Worm (Caenorhabditis elegans): ENCODE data around the gene Y71H2AR.2.
"Not testable (repeated sequence)": the region's sequence is repeated elsewhere in the genome, so short reads cannot be mapped to it uniquely, and the experiment has no call there.

The Y71H2AR.2 gene

ce11 chrIII:2869033-2869432 is 28.3 kb upstream of the Y71H2AR.2 start:
- no peak for TF ChIP-seq cog-1 (tag; optimal IDR thresholded peaks at IDR 0.05)
- no peak for TF ChIP-seq ztf-23 (GFP tag; IDR thresholded peaks at IDR 0.05)
- TF ChIP-seq tab-1 (GFP tag; IDR thresholded peaks at IDR 0.05): no peak

- no peak for TF ChIP-seq ztf-23 (GFP tag; IDR thresholded peaks at IDR 0.05)
- TF ChIP-seq ref-1 (GFP tag; conservative IDR thresholded peaks at IDR 0.05): no peak
- TF ChIP-seq ztf-29 (GFP tag; IDR thresholded peaks at IDR 0.05): no peak
- no peak for TF ChIP-seq tab-1 (GFP tag; IDR thresholded peaks at IDR 0.05)
- no peak for TF ChIP-seq klf-2 (GFP tag; conservative IDR thresholded peaks at IDR 0.05)
- no peak for TF ChIP-seq flt-1 (GFP tag; IDR thresholded peaks at IDR 0.05)
- no peak for TF ChIP-seq med-1 (GFP tag; optimal IDR thresholded peaks at IDR 0.05; ENCODE audit: insufficient read depth)
- TF ChIP-seq cog-1 (tag; optimal IDR thresholded peaks at IDR 0.05): no peak
- no peak for TF ChIP-seq T22C8.4 (GFP tag; IDR thresholded peaks at IDR 0.05)
Measured at ce11 chrIII:2868416-2868815, 27.7 kb upstream of the Y71H2AR.2 start.

- no peak for TF ChIP-seq ztf-23 (GFP tag; IDR thresholded peaks at IDR 0.05)
- TF ChIP-seq T22C8.4 (GFP tag; IDR thresholded peaks at IDR 0.05): no peak
- no peak for TF ChIP-seq tab-1 (GFP tag; IDR thresholded peaks at IDR 0.05)
- no peak for TF ChIP-seq med-1 (GFP tag; optimal IDR thresholded peaks at IDR 0.05; ENCODE audit: insufficient read depth)
- no peak for TF ChIP-seq klf-2 (GFP tag; conservative IDR thresholded peaks at IDR 0.05)
Measured at ce11 chrIII:2866597-2866996, 25.9 kb upstream of the Y71H2AR.2 start.

ce11 chrIII:2864669-2865068 is 23.9 kb upstream of the Y71H2AR.2 start:
- no peak for TF ChIP-seq T22C8.4 (GFP tag; IDR thresholded peaks at IDR 0.05)
- no peak for TF ChIP-seq med-1 (GFP tag; optimal IDR thresholded peaks at IDR 0.05; ENCODE audit: insufficient read depth)
- no peak for TF ChIP-seq ref-1 (GFP tag; conservative IDR thresholded peaks at IDR 0.05)
- TF ChIP-seq cog-1 (tag; optimal IDR thresholded peaks at IDR 0.05): no peak
- TF ChIP-seq flt-1 (GFP tag; IDR thresholded peaks at IDR 0.05): no peak
- no peak for TF ChIP-seq ztf-29 (GFP tag; IDR thresholded peaks at IDR 0.05)
- TF ChIP-seq klf-2 (GFP tag; conservative IDR thresholded peaks at IDR 0.05): no peak
- TF ChIP-seq ztf-23 (GFP tag; IDR thresholded peaks at IDR 0.05): no peak
- no peak for TF ChIP-seq tab-1 (GFP tag; IDR thresholded peaks at IDR 0.05)

- TF ChIP-seq med-1 (GFP tag; optimal IDR thresholded peaks at IDR 0.05; ENCODE audit: insufficient read depth): no peak
- no peak for TF ChIP-seq ztf-23 (GFP tag; IDR thresholded peaks at IDR 0.05)
- no peak for TF ChIP-seq tab-1 (GFP tag; IDR thresholded peaks at IDR 0.05)
Measured at ce11 chrIII:2858334-2858733, 17.6 kb upstream of the Y71H2AR.2 start.

ce11 chrIII:2855929-2856328 is 15.2 kb upstream of the Y71H2AR.2 start, which contains the start of gene F56F11.4:
Gene F56F11.4, plus strand, starts transcription at chrIII:2856229.
- no peak for TF ChIP-seq T22C8.4 (GFP tag; IDR thresholded peaks at IDR 0.05)
- no peak for TF ChIP-seq flt-1 (GFP tag; IDR thresholded peaks at IDR 0.05)
- no peak for TF ChIP-seq klf-2 (GFP tag; conservative IDR thresholded peaks at IDR 0.05)
- no peak for TF ChIP-seq ztf-29 (GFP tag; IDR thresholded peaks at IDR 0.05)
- no peak for TF ChIP-seq cog-1 (tag; optimal IDR thresholded peaks at IDR 0.05)
- no peak for TF ChIP-seq ref-1 (GFP tag; conservative IDR thresholded peaks at IDR 0.05)
- TF ChIP-seq tab-1 (GFP tag; IDR thresholded peaks at IDR 0.05): no peak
- TF ChIP-seq med-1 (GFP tag; optimal IDR thresholded peaks at IDR 0.05; ENCODE audit: insufficient read depth): no peak
- TF ChIP-seq ztf-23 (GFP tag; IDR thresholded peaks at IDR 0.05): no peak

- not testable (repeated sequence) for TF ChIP-seq med-1 (GFP tag; optimal IDR thresholded peaks at IDR 0.05; ENCODE audit: insufficient read depth); klf-2 (GFP tag; conservative IDR thresholded peaks at IDR 0.05); ztf-29 (GFP tag; IDR thresholded peaks at IDR 0.05)
Measured at ce11 chrIII:2846747-2847146, 6.0 kb upstream of the Y71H2AR.2 start, which contains the start of gene H34I24.1. Gene H34I24.1, plus strand, starts transcription at chrIII:2847047.

ce11 chrIII:2841856-2842373 is 1.2 kb upstream of the Y71H2AR.2 start, which contains the start of gene H34I24.2:
Gene H34I24.2, plus strand, starts transcription at chrIII:2842044.
- TF ChIP-seq cog-1 (tag; optimal IDR thresholded peaks at IDR 0.05) (no peak), ztf-23 (GFP tag; IDR thresholded peaks at IDR 0.05) (no peak), T22C8.4 (GFP tag; IDR thresholded peaks at IDR 0.05) (no peak), ztf-29 (GFP tag; IDR thresholded peaks at IDR 0.05) (no peak), med-1 (GFP tag; optimal IDR thresholded peaks at IDR 0.05; ENCODE audit: insufficient read depth) (no peak), tab-1 (GFP tag; IDR thresholded peaks at IDR 0.05) (no peak), klf-2 (GFP tag; conservative IDR thresholded peaks at IDR 0.05) (no peak), flt-1 (GFP tag; IDR thresholded peaks at IDR 0.05) (no peak), ref-1 (GFP tag; conservative IDR thresholded peaks at IDR 0.05) (no peak)

- peak; percentile 100 for TF ChIP-seq T22C8.4 (GFP tag; IDR thresholded peaks at IDR 0.05)
Measured at ce11 chrIII:2836742-2837416, 3.8 kb downstream of the Y71H2AR.2 start.

- TF ChIP-seq ztf-29 (GFP tag; IDR thresholded peaks at IDR 0.05): no peak
- no peak for TF ChIP-seq tab-1 (GFP tag; IDR thresholded peaks at IDR 0.05)
- no peak for TF ChIP-seq med-1 (GFP tag; optimal IDR thresholded peaks at IDR 0.05; ENCODE audit: insufficient read depth)
- no peak for TF ChIP-seq cog-1 (tag; optimal IDR thresholded peaks at IDR 0.05)
- TF ChIP-seq ref-1 (GFP tag; conservative IDR thresholded peaks at IDR 0.05): no peak
- TF ChIP-seq T22C8.4 (GFP tag; IDR thresholded peaks at IDR 0.05): no peak; the same call in 1 of the 2 replicates
- no peak for TF ChIP-seq ztf-23 (GFP tag; IDR thresholded peaks at IDR 0.05)
- TF ChIP-seq klf-2 (GFP tag; conservative IDR thresholded peaks at IDR 0.05): no peak
- TF ChIP-seq flt-1 (GFP tag; IDR thresholded peaks at IDR 0.05): no peak
Measured at ce11 chrIII:2836339-2836738, 4.4 kb downstream of the Y71H2AR.2 start, which contains the start of gene josd-1. Gene josd-1, plus strand, starts transcription at chrIII:2836639.
